Fruit fly (Drosophila melanogaster) whole organism, embryonic: Measurements from ENCODE around the gene Wdr92.

ENCODE experiments used
- B-H2 ChIP-seq: fragments of 200-800 bp; sonication (Bioruptor generic); optimal IDR thresholded peaks from 2 replicates; lab custom pipeline; 2018; ENCODE audit warnings: missing biosample characterization, mild to moderate bottlenecking, missing genetic modification characterization
- Bdp1 ChIP-seq: fragments of 200-800 bp; sonication (Bioruptor generic); optimal IDR thresholded peaks from 3 replicates; lab custom pipeline; 2016; ENCODE audit warnings: missing biosample characterization, missing genetic modification characterization
- Bteb2 ChIP-seq: fragments of 200-800 bp; sonication (Bioruptor generic); optimal IDR thresholded peaks from 2 replicates; lab custom pipeline; 2016; ENCODE audit warnings: missing biosample characterization, missing genetic modification characterization
- CG10209 ChIP-seq: fragments of 200-800 bp; sonication (Bioruptor generic); optimal IDR thresholded peaks from 3 replicates; lab custom pipeline; 2017; ENCODE audit warnings: missing biosample characterization, mild to moderate bottlenecking, missing genetic modification characterization, missing genetic modification reagents
- CG10565 ChIP-seq: fragments of 200-800 bp; sonication (Bioruptor generic); optimal IDR thresholded peaks from 3 replicates; lab custom pipeline; 2016; ENCODE audit warnings: missing biosample characterization, mild to moderate bottlenecking, missing genetic modification characterization
- CG12299 ChIP-seq: fragments of 200-800 bp; sonication (Bioruptor generic); optimal IDR thresholded peaks from 2 replicates; lab custom pipeline; 2018; ENCODE audit warnings: missing biosample characterization, mild to moderate bottlenecking, missing genetic modification characterization
- CG13424 ChIP-seq: fragments of 200-800 bp; sonication (Bioruptor generic); optimal IDR thresholded peaks from 2 replicates; lab custom pipeline; 2019; ENCODE audit warnings: missing biosample characterization, mild to moderate bottlenecking, missing genetic modification characterization, moderate library complexity
- CG13624 ChIP-seq: fragments of 200-800 bp; sonication (Bioruptor generic); optimal IDR thresholded peaks from 2 replicates; lab custom pipeline; 2016; ENCODE audit warnings: missing biosample characterization, missing genetic modification characterization
- CG14441 ChIP-seq: fragments of 200-800 bp; sonication (Bioruptor generic); IDR thresholded peaks from 2 replicates; pipeline ENCODE4 v1.3.6; 2022; ENCODE audit warnings: missing biosample characterization, missing genetic modification characterization
- CG14860 ChIP-seq: fragments of 200-800 bp; sonication (Bioruptor generic); IDR thresholded peaks from 3 replicates; pipeline ENCODE4 v1.3.6; 2022; ENCODE audit warnings: missing biosample characterization, missing genetic modification characterization; ENCODE audit not compliant: partially characterized antibody
- CG15514 ChIP-seq: fragments of 200-800 bp; sonication (Bioruptor generic); optimal IDR thresholded peaks from 3 replicates; lab custom pipeline; 2017; ENCODE audit warnings: missing biosample characterization, missing genetic modification characterization, mild to moderate bottlenecking, moderate library complexity, missing genetic modification reagents
- CG15601 ChIP-seq: fragments of 200-800 bp; sonication (Bioruptor generic); optimal IDR thresholded peaks from 3 replicates; lab custom pipeline; 2019; ENCODE audit warnings: missing biosample characterization, mild to moderate bottlenecking, missing genetic modification characterization, moderate library complexity
- CG16863 ChIP-seq: fragments of 200-800 bp; sonication (Bioruptor generic); optimal IDR thresholded peaks from 3 replicates; lab custom pipeline; 2016; ENCODE audit warnings: missing biosample characterization, missing genetic modification characterization
- CG2889 ChIP-seq: fragments of 200-800 bp; sonication (Bioruptor generic); IDR thresholded peaks from 3 replicates; pipeline ENCODE4 v1.3.6; 2022; ENCODE audit warnings: missing biosample characterization, missing genetic modification characterization
- CG31441 ChIP-seq: fragments of 200-800 bp; sonication (Bioruptor generic); IDR thresholded peaks from 2 replicates; pipeline ENCODE4 v1.3.6; 2022; ENCODE audit warnings: missing biosample characterization, missing genetic modification characterization
- CG33213 ChIP-seq: fragments of 200-800 bp; sonication (Bioruptor generic); optimal IDR thresholded peaks from 3 replicates; lab custom pipeline; 2016; ENCODE audit warnings: missing biosample characterization, missing genetic modification characterization
- CG34224 ChIP-seq: fragments of 200-800 bp; sonication (Bioruptor generic); IDR thresholded peaks from 3 replicates; pipeline ENCODE4 v1.3.6; 2022; ENCODE audit warnings: missing biosample characterization, missing genetic modification characterization; ENCODE audit not compliant: partially characterized antibody
- CG42726 ChIP-seq: fragments of 200-800 bp; sonication (Bioruptor generic); IDR thresholded peaks from 2 replicates; pipeline ENCODE4 v1.3.6; 2022; ENCODE audit warnings: missing biosample characterization, missing genetic modification characterization; ENCODE audit not compliant: partially characterized antibody
- CoRest ChIP-seq: fragments of 200-800 bp; sonication (Bioruptor generic); optimal IDR thresholded peaks from 3 replicates; lab custom pipeline; 2018; ENCODE audit warnings: missing biosample characterization, mild to moderate bottlenecking, missing genetic modification characterization, moderate library complexity
- Dad ChIP-seq: fragments of 200-800 bp; sonication (Bioruptor generic); optimal IDR thresholded peaks from 3 replicates; lab custom pipeline; 2016; ENCODE audit warnings: missing biosample characterization, missing genetic modification characterization
- Deaf1 ChIP-seq: fragments of 200-800 bp; optimal IDR thresholded peaks from 3 replicates; lab custom pipeline; 2019; ENCODE audit warnings: missing biosample characterization, mild to moderate bottlenecking, missing genetic modification characterization, moderate library complexity
- Dref ChIP-seq: fragments of 200-800 bp; sonication (Bioruptor generic); IDR thresholded peaks from 2 replicates; pipeline ENCODE4 v1.3.6; 2022; ENCODE audit warnings: missing biosample characterization, missing genetic modification characterization
- Ets65A ChIP-seq: fragments of 200-800 bp; sonication (Bioruptor generic); peaks from one replicate; lab custom pipeline; 2016; ENCODE audit warnings: missing biosample characterization, missing genetic modification characterization
- H2.0 ChIP-seq: fragments of 200-800 bp; sonication (Bioruptor generic); IDR thresholded peaks from 2 replicates; pipeline ENCODE4 v1.3.6; 2022; ENCODE audit warnings: missing biosample characterization, missing genetic modification characterization
- HLH3B ChIP-seq: fragments of 200-800 bp; sonication (Bioruptor generic); IDR thresholded peaks from 2 replicates; pipeline ENCODE4 v1.3.6; 2022; ENCODE audit warnings: missing biosample characterization, missing genetic modification characterization
- Hr39 ChIP-seq: fragments of >200 bp; optimal IDR thresholded peaks from 2 replicates; lab custom pipeline; 2017
- Kr ChIP-seq: fragments of 200-800 bp; sonication (Bioruptor generic); optimal IDR thresholded peaks from 2 replicates; lab custom pipeline; 2017; ENCODE audit warnings: missing biosample characterization, mild to moderate bottlenecking, missing genetic modification characterization
- Lhr ChIP-seq: fragments of 200-800 bp; sonication (Bioruptor generic); optimal IDR thresholded peaks from 3 replicates; lab custom pipeline; 2017; ENCODE audit warnings: mild to moderate bottlenecking, missing biosample characterization, missing genetic modification reagents, missing genetic modification characterization
- Lpt ChIP-seq: fragments of >200 bp; optimal IDR thresholded peaks from 2 replicates; lab custom pipeline; 2018; ENCODE audit warnings: missing biosample characterization, missing genetic modification characterization
- Neu2 ChIP-seq: fragments of 200-800 bp; sonication (Bioruptor generic); optimal IDR thresholded peaks from 3 replicates; lab custom pipeline; 2016; ENCODE audit warnings: missing biosample characterization, missing genetic modification characterization, borderline replicate concordance
- Sox100B ChIP-seq: fragments of 200-800 bp; sonication (Bioruptor generic); optimal IDR thresholded peaks from 3 replicates; lab custom pipeline; 2018; ENCODE audit warnings: missing biosample characterization, mild to moderate bottlenecking, missing genetic modification characterization
- TFAM ChIP-seq: fragments of 200-800 bp; sonication (Bioruptor generic); optimal IDR thresholded peaks from 2 replicates; lab custom pipeline; 2017; ENCODE audit warnings: missing biosample characterization, missing genetic modification characterization, inconsistent platforms
- bcd ChIP-seq: fragments of 200-800 bp; sonication (Bioruptor generic); optimal IDR thresholded peaks from 2 replicates; lab custom pipeline; 2017; ENCODE audit warnings: missing biosample characterization, mild to moderate bottlenecking, missing genetic modification characterization
- chif ChIP-seq, 2 experiments: fragments of 200-800 bp; sonication (Bioruptor generic); optimal IDR thresholded peaks; 3 replicates each; lab custom pipeline; 2016; ENCODE audit warnings: missing biosample characterization in 2 of 2, missing genetic modification characterization in 2 of 2
- en ChIP-seq: fragments of 200-800 bp; sonication (Bioruptor generic); optimal IDR thresholded peaks from 2 replicates; lab custom pipeline; 2016; ENCODE audit warnings: missing biosample characterization, missing genetic modification characterization
- eyg ChIP-seq: fragments of 200-800 bp; sonication (Bioruptor generic); optimal IDR thresholded peaks from 3 replicates; lab custom pipeline; 2016; ENCODE audit warnings: missing biosample characterization, missing genetic modification characterization
- gcm ChIP-seq: fragments of 200-800 bp; sonication (Bioruptor generic); optimal IDR thresholded peaks from 2 replicates; lab custom pipeline; 2019; ENCODE audit warnings: missing biosample characterization, mild to moderate bottlenecking, missing genetic modification characterization, moderate library complexity
- gcm2 ChIP-seq: fragments of 200-800 bp; sonication (Bioruptor generic); optimal IDR thresholded peaks from 2 replicates; lab custom pipeline; 2016; ENCODE audit warnings: missing biosample characterization, missing genetic modification characterization
- gfzf ChIP-seq: fragments of 200-800 bp; sonication (Bioruptor generic); optimal IDR thresholded peaks from 2 replicates; lab custom pipeline; 2016; ENCODE audit warnings: missing biosample characterization, mild to moderate bottlenecking, missing genetic modification characterization, moderate library complexity
- hbn ChIP-seq: fragments of 200-800 bp; sonication (Bioruptor generic); IDR thresholded peaks from 2 replicates; pipeline ENCODE4 v1.3.6; 2022; ENCODE audit warnings: missing biosample characterization, missing genetic modification characterization; ENCODE audit not compliant: partially characterized antibody
- jigr1 ChIP-seq: fragments of 200-800 bp; sonication (Bioruptor generic); IDR thresholded peaks from 3 replicates; pipeline ENCODE4 v1.3.6; 2022; ENCODE audit warnings: missing biosample characterization, missing genetic modification characterization
- luna ChIP-seq: fragments of 200-800 bp; sonication (Bioruptor generic); optimal IDR thresholded peaks from 2 replicates; lab custom pipeline; 2016; ENCODE audit warnings: missing biosample characterization, missing genetic modification characterization
- oc ChIP-seq: fragments of 200-800 bp; sonication (Bioruptor generic); optimal IDR thresholded peaks from 2 replicates; lab custom pipeline; 2018; ENCODE audit warnings: missing biosample characterization, mild to moderate bottlenecking, missing genetic modification characterization, moderate library complexity
- onecut ChIP-seq: fragments of 200-800 bp; sonication (Bioruptor generic); IDR thresholded peaks from 2 replicates; pipeline ENCODE4 v1.3.6; 2022; ENCODE audit warnings: missing biosample characterization, missing genetic modification characterization
- phol ChIP-seq: fragments of 200-800 bp; sonication (Bioruptor generic); optimal IDR thresholded peaks from 3 replicates; lab custom pipeline; 2018; ENCODE audit warnings: missing biosample characterization, mild to moderate bottlenecking, missing genetic modification characterization, moderate library complexity
- pros ChIP-seq: fragments of 200-800 bp; sonication (Bioruptor generic); optimal IDR thresholded peaks from 3 replicates; lab custom pipeline; 2019; ENCODE audit warnings: missing biosample characterization, mild to moderate bottlenecking, missing genetic modification characterization, moderate library complexity
- pum ChIP-seq: fragments of 200-800 bp; sonication (Bioruptor generic); optimal IDR thresholded peaks from 2 replicates; lab custom pipeline; 2016; ENCODE audit warnings: missing biosample characterization, missing genetic modification characterization
- slp2 ChIP-seq: fragments of 200-800 bp; sonication (Bioruptor generic); optimal IDR thresholded peaks from 2 replicates; lab custom pipeline; 2016; ENCODE audit warnings: missing biosample characterization, missing genetic modification characterization
- ssp ChIP-seq: fragments of 200-800 bp; sonication (Bioruptor generic); IDR thresholded peaks from 2 replicates; pipeline ENCODE4 v1.3.6; 2022; ENCODE audit warnings: missing biosample characterization, missing genetic modification characterization
- tap ChIP-seq: fragments of 200-800 bp; optimal IDR thresholded peaks from 3 replicates; lab custom pipeline; 2019; ENCODE audit warnings: missing biosample characterization, mild to moderate bottlenecking, missing genetic modification characterization, moderate library complexity
- trh ChIP-seq: fragments of 200-800 bp; sonication (Bioruptor generic); optimal IDR thresholded peaks from 2 replicates; lab custom pipeline; 2016; ENCODE audit warnings: missing biosample characterization, missing genetic modification characterization
- wor ChIP-seq: fragments of 200-800 bp; sonication (Bioruptor generic); IDR thresholded peaks from 2 replicates; pipeline ENCODE4 v1.3.6; 2022; ENCODE audit warnings: missing biosample characterization, missing genetic modification characterization

The Wdr92 gene

dm6 chr3L:17907609-17908160 is at the start of gene Wdr92, which contains the start of gene Prestin (continued):
- no peak for TF ChIP-seq jigr1 (GFP tag; lab: Robert Waterston, UW)
- TF ChIP-seq CG10209: peak; percentile 0
- TF ChIP-seq tap (tag; lab: Kevin White, UChicago): no peak
- TF ChIP-seq trh (GFP tag; lab: Kevin White, UChicago): no peak
- peak; percentile 33 for TF ChIP-seq CG13624 (GFP tag; lab: Kevin White, UChicago)
- TF ChIP-seq CG12299 (tag; lab: Kevin White, UChicago): no peak
- peak; percentile 73 for TF ChIP-seq CG15514 (GFP tag; lab: Kevin White, UChicago)
- TF ChIP-seq CG31441 (GFP tag; lab: Robert Waterston, UW): peak; percentile 53; the same call in 1 of the 2 replicates
- no peak for TF ChIP-seq Bteb2 (GFP tag; lab: Kevin White, UChicago)
- TF ChIP-seq CG33213 (GFP tag; lab: Kevin White, UChicago): no peak
- no peak for TF ChIP-seq chif (GFP tag; optimal IDR thresholded peaks at IDR 0.05; lab: Kevin White, UChicago)
- no peak for TF ChIP-seq pum
- no peak for TF ChIP-seq en (GFP tag; lab: Kevin White, UChicago)
- TF ChIP-seq CG16863 (GFP tag; lab: Kevin White, UChicago): no peak
- no peak for TF ChIP-seq Dad (GFP tag; lab: Kevin White, UChicago)
- TF ChIP-seq CG13424 (tag; lab: Kevin White, UChicago): no peak
- peak; percentile 64 for TF ChIP-seq Deaf1 (tag; lab: Kevin White, UChicago)
- peak; percentile 44 for TF ChIP-seq Lhr (GFP tag; lab: Kevin White, UChicago)
- TF ChIP-seq Bdp1: no peak
- no peak for TF ChIP-seq HLH3B (GFP tag; lab: Robert Waterston, UW)
- no peak for TF ChIP-seq wor (GFP tag; lab: Robert Waterston, UW)
- no peak for TF ChIP-seq Dref (GFP tag; lab: Robert Waterston, UW)
- TF ChIP-seq CG10565: no peak
- no peak for TF ChIP-seq CG14441 (GFP tag; lab: Robert Waterston, UW)
- no peak for TF ChIP-seq onecut (GFP tag; lab: Robert Waterston, UW)
- TF ChIP-seq oc: no peak
- TF ChIP-seq B-H2: peak; percentile 51
- TF ChIP-seq CG15601 (tag; lab: Kevin White, UChicago): peak; percentile 51
- TF ChIP-seq bcd (GFP tag; lab: Kevin White, UChicago): no peak
- TF ChIP-seq Ets65A (GFP tag; lab: Kevin White, UChicago): no peak
- TF ChIP-seq hbn: peak; percentile 92
- TF ChIP-seq CoRest (tag; lab: Kevin White, UChicago): peak; percentile 28
- no peak for TF ChIP-seq Lpt (GFP tag; lab: Kevin White, UChicago)
- no peak for TF ChIP-seq CG42726 (GFP tag; lab: Robert Waterston, UW)
- peak; percentile 5 for TF ChIP-seq Sox100B (GFP tag; lab: Kevin White, UChicago)
- TF ChIP-seq CG34224 (GFP tag; lab: Robert Waterston, UW): peak; percentile 78
- TF ChIP-seq slp2: no peak
- TF ChIP-seq CG14860 (GFP tag; lab: Robert Waterston, UW): peak; percentile 75
- TF ChIP-seq Kr (GFP tag; lab: Kevin White, UChicago): no peak
- TF ChIP-seq CG2889 (GFP tag; lab: Robert Waterston, UW): no peak
- no peak for TF ChIP-seq H2.0 (GFP tag; lab: Robert Waterston, UW)
- no peak for TF ChIP-seq TFAM (GFP tag; lab: Kevin White, UChicago)
- TF ChIP-seq pros (GFP tag; lab: Kevin White, UChicago): no peak
- TF ChIP-seq phol: peak; percentile 45
- TF ChIP-seq gfzf (GFP tag; lab: Kevin White, UChicago): peak; percentile 71
- TF ChIP-seq ssp (GFP tag; lab: Robert Waterston, UW): no peak
- no peak for TF ChIP-seq eyg
- TF ChIP-seq Hr39: no peak
- TF ChIP-seq gcm2 (GFP tag; lab: Kevin White, UChicago): no peak
- no peak for TF ChIP-seq luna (GFP tag; lab: Kevin White, UChicago)
- TF ChIP-seq gcm: no peak
- no peak for TF ChIP-seq Neu2 (GFP tag; lab: Kevin White, UChicago)
